Worm (Caenorhabditis elegans) whole organism, L3 larva: ENCODE data around the gene Y110A2AL.4.

Experiments
- eor-1 ChIP-seq, 2 experiments: fragments of 150-350 bp; optimal IDR thresholded peaks; 2 replicates each; lab custom pipeline; 2014 to 2018; ENCODE audit warnings: missing biosample characterization in 2 of 2, missing genetic modification characterization in 2 of 2
- jun-1 ChIP-seq: fragments of 150-350 bp; optimal IDR thresholded peaks from 2 replicates; lab custom pipeline; 2014; ENCODE audit warnings: missing biosample characterization, missing genetic modification reagents, missing genetic modification characterization
- nhr-237 ChIP-seq: fragments of 150-350 bp; optimal IDR thresholded peaks from 2 replicates; lab custom pipeline; 2014; ENCODE audit warnings: missing biosample characterization, missing genetic modification characterization
- nhr-77 ChIP-seq: fragments of 150-350 bp; optimal IDR thresholded peaks from 2 replicates; lab custom pipeline; 2014; ENCODE audit warnings: missing biosample characterization, missing genetic modification characterization
- pha-4 ChIP-seq: fragments of 150-350 bp; optimal IDR thresholded peaks from 2 replicates; lab custom pipeline; 2014; ENCODE audit warnings: missing biosample characterization, missing genetic modification reagents, missing genetic modification characterization
- pqm-1 ChIP-seq: fragments of 150-350 bp; optimal IDR thresholded peaks from 2 replicates; lab custom pipeline; 2017; ENCODE audit warnings: missing biosample characterization, missing genetic modification characterization, inconsistent platforms
- skn-1 ChIP-seq: fragments of 150-350 bp; optimal IDR thresholded peaks from 2 replicates; lab custom pipeline; 2014; ENCODE audit warnings: missing biosample characterization, missing genetic modification characterization
- snpc-4 ChIP-seq: fragments of 150-350 bp; optimal IDR thresholded peaks from 2 replicates; lab custom pipeline; 2014; ENCODE audit warnings: missing biosample characterization, missing genetic modification characterization
- ztf-11 ChIP-seq: fragments of 150-350 bp; optimal IDR thresholded peaks from 2 replicates; lab custom pipeline; 2014; ENCODE audit warnings: missing biosample characterization, missing genetic modification characterization

- TF ChIP-seq snpc-4 (tag; lab: Kevin White, UChicago) = no peak
- TF ChIP-seq pha-4 (tag; lab: Kevin White, UChicago) = no peak
- TF ChIP-seq nhr-77 = no peak
- no peak for TF ChIP-seq skn-1
- no peak for TF ChIP-seq nhr-237 (tag; lab: Kevin White, UChicago)
- TF ChIP-seq eor-1 (tag; optimal IDR thresholded peaks at IDR 0.05; lab: Kevin White, UChicago) = no peak
- no peak for TF ChIP-seq ztf-11
- TF ChIP-seq jun-1 (tag; lab: Kevin White, UChicago) = no peak
- TF ChIP-seq pqm-1 (tag; lab: Kevin White, UChicago) = no peak
Observed at ce11 chrII:2824169-2824568, 14.9 kb upstream of the Y110A2AL.4 start, which contains the start of the genes K12H6.4 and K12H6.9.
